Worm (Caenorhabditis elegans) whole organism, L3 larva: ENCODE measurements around the gene F33G12.3.

Source experiments
- R02D3.7 ChIP-seq: fragments of 150-350 bp; optimal IDR thresholded peaks from 2 replicates; lab custom pipeline; 2014; ENCODE audit warnings: missing biosample characterization, missing genetic modification characterization
- ZK546.5 ChIP-seq: sonication (generic microtip); optimal IDR thresholded peaks from 2 replicates; lab custom pipeline; 2017; ENCODE audit warnings: missing biosample characterization, missing genetic modification characterization
- aly-2 ChIP-seq: fragments of 150-350 bp; optimal IDR thresholded peaks from 2 replicates; lab custom pipeline; 2014; ENCODE audit warnings: missing biosample characterization, missing genetic modification characterization
- ama-1 ChIP-seq: fragments of 150-350 bp; optimal IDR thresholded peaks from 2 replicates; lab custom pipeline; 2018
- ceh-16 ChIP-seq: sonication (generic microtip); optimal IDR thresholded peaks from 2 replicates; lab custom pipeline; 2017; ENCODE audit warnings: missing biosample characterization, missing genetic modification characterization
- ceh-28 ChIP-seq: fragments of 150-350 bp; optimal IDR thresholded peaks from 2 replicates; lab custom pipeline; 2014; ENCODE audit warnings: missing biosample characterization, missing genetic modification reagents, missing genetic modification characterization
- ceh-82 ChIP-seq: fragments of 150-350 bp; optimal IDR thresholded peaks from 2 replicates; lab custom pipeline; 2014; ENCODE audit warnings: missing biosample characterization, missing genetic modification characterization
- ceh-9 ChIP-seq: sonication (generic microtip); optimal IDR thresholded peaks from 2 replicates; lab custom pipeline; 2018; ENCODE audit warnings: missing biosample characterization, missing genetic modification characterization
- daf-12 ChIP-seq: fragments of 150-350 bp; optimal IDR thresholded peaks from 2 replicates; lab custom pipeline; 2014; ENCODE audit warnings: missing biosample characterization, missing genetic modification reagents, missing genetic modification characterization
- egl-27 ChIP-seq: sonication (generic microtip); optimal IDR thresholded peaks from 4 replicates; lab custom pipeline; 2017; ENCODE audit warnings: missing biosample characterization, missing genetic modification reagents, missing genetic modification characterization
- elt-1 ChIP-seq: fragments of 150-350 bp; optimal IDR thresholded peaks from 2 replicates; lab custom pipeline; 2014; ENCODE audit warnings: missing biosample characterization, missing genetic modification characterization
- elt-2 ChIP-seq: sonication (generic microtip); optimal IDR thresholded peaks from 2 replicates; lab custom pipeline; 2016; ENCODE audit warnings: missing genetic modification reagents, mild to moderate bottlenecking, missing genetic modification characterization, missing compliant biosample characterization
- elt-3 ChIP-seq, 3 experiments: fragments of 150-350 bp in 1 of 3; sonication (generic microtip) in 2 of 3; optimal IDR thresholded peaks; 2 replicates in 2 of 3; 4 replicates in 1 of 3; lab custom pipeline; 2014 to 2017; ENCODE audit warnings: missing biosample characterization in 3 of 3, missing genetic modification characterization in 3 of 3
- eor-1 ChIP-seq, 2 experiments: fragments of 150-350 bp; optimal IDR thresholded peaks; 2 replicates each; lab custom pipeline; 2014 to 2018; ENCODE audit warnings: missing biosample characterization in 2 of 2, missing genetic modification characterization in 2 of 2
- fkh-10 ChIP-seq: sonication (generic microtip); optimal IDR thresholded peaks from 2 replicates; lab custom pipeline; 2017; ENCODE audit warnings: missing biosample characterization, missing genetic modification reagents, missing genetic modification characterization
- fkh-2 ChIP-seq: fragments of 150-350 bp; optimal IDR thresholded peaks from 2 replicates; lab custom pipeline; 2014; ENCODE audit warnings: missing biosample characterization, missing genetic modification reagents, missing genetic modification characterization
- fos-1 ChIP-seq: fragments of 150-350 bp; optimal IDR thresholded peaks from 2 replicates; lab custom pipeline; 2014; ENCODE audit warnings: missing biosample characterization, missing genetic modification characterization
- hmg-11 ChIP-seq: sonication (generic microtip); optimal IDR thresholded peaks from 2 replicates; lab custom pipeline; 2016; ENCODE audit warnings: missing genetic modification characterization, missing compliant biosample characterization
- jun-1 ChIP-seq: fragments of 150-350 bp; optimal IDR thresholded peaks from 2 replicates; lab custom pipeline; 2014; ENCODE audit warnings: missing biosample characterization, missing genetic modification reagents, missing genetic modification characterization
- lin-15B ChIP-seq: fragments of 150-350 bp; optimal IDR thresholded peaks from 2 replicates; lab custom pipeline; 2014; ENCODE audit warnings: missing biosample characterization, missing genetic modification characterization
- lin-39 ChIP-seq: fragments of 150-350 bp; optimal IDR thresholded peaks from 2 replicates; lab custom pipeline; 2018; ENCODE audit warnings: missing biosample characterization, missing genetic modification reagents, missing genetic modification characterization
- lsy-12 ChIP-seq: sonication (generic microtip); optimal IDR thresholded peaks from 2 replicates; lab custom pipeline; 2016; ENCODE audit warnings: mild to moderate bottlenecking, missing genetic modification characterization, missing compliant biosample characterization
- mdl-1 ChIP-seq: fragments of 150-350 bp; optimal IDR thresholded peaks from 2 replicates; lab custom pipeline; 2014; ENCODE audit warnings: missing biosample characterization, missing genetic modification characterization
- nfya-1 ChIP-seq: sonication (generic microtip); optimal IDR thresholded peaks from 2 replicates; lab custom pipeline; 2017; ENCODE audit warnings: missing genetic modification characterization, mild to moderate bottlenecking, missing compliant biosample characterization, antibody characterized with exemption, moderate library complexity; ENCODE audit not compliant: insufficient read depth
- nhr-11 ChIP-seq: fragments of 150-350 bp; optimal IDR thresholded peaks from 2 replicates; lab custom pipeline; 2014; ENCODE audit warnings: missing biosample characterization, missing genetic modification characterization
- nhr-12 ChIP-seq: fragments of 150-350 bp; optimal IDR thresholded peaks from 2 replicates; lab custom pipeline; 2014; ENCODE audit warnings: missing biosample characterization, missing genetic modification characterization
- nhr-23 ChIP-seq: fragments of 150-350 bp; optimal IDR thresholded peaks from 2 replicates; lab custom pipeline; 2014; ENCODE audit warnings: missing biosample characterization, missing genetic modification reagents, missing genetic modification characterization
- nhr-237 ChIP-seq: fragments of 150-350 bp; optimal IDR thresholded peaks from 2 replicates; lab custom pipeline; 2014; ENCODE audit warnings: missing biosample characterization, missing genetic modification characterization
- nhr-25 ChIP-seq: sonication (generic microtip); optimal IDR thresholded peaks from 2 replicates; lab custom pipeline; 2017; ENCODE audit warnings: missing biosample characterization, missing genetic modification characterization
- nhr-28 ChIP-seq: fragments of 150-350 bp; optimal IDR thresholded peaks from 2 replicates; lab custom pipeline; 2014; ENCODE audit warnings: missing biosample characterization, missing genetic modification characterization
- nhr-43 ChIP-seq: sonication (generic microtip); optimal IDR thresholded peaks from 2 replicates; lab custom pipeline; 2016; ENCODE audit warnings: mild to moderate bottlenecking, missing genetic modification characterization, missing compliant biosample characterization; ENCODE audit not compliant: poor library complexity, severe bottlenecking
- nhr-67 ChIP-seq: fragments of 150-350 bp; optimal IDR thresholded peaks from 2 replicates; lab custom pipeline; 2014; ENCODE audit warnings: missing biosample characterization, missing genetic modification characterization
- nhr-76 ChIP-seq: fragments of 150-350 bp; sonication (generic microtip); optimal IDR thresholded peaks from 5 replicates; lab custom pipeline; 2014; ENCODE audit warnings: missing biosample characterization, missing genetic modification characterization
- nhr-77 ChIP-seq: fragments of 150-350 bp; optimal IDR thresholded peaks from 2 replicates; lab custom pipeline; 2014; ENCODE audit warnings: missing biosample characterization, missing genetic modification characterization
- pha-4 ChIP-seq: fragments of 150-350 bp; optimal IDR thresholded peaks from 2 replicates; lab custom pipeline; 2014; ENCODE audit warnings: missing biosample characterization, missing genetic modification reagents, missing genetic modification characterization
- pqm-1 ChIP-seq: fragments of 150-350 bp; optimal IDR thresholded peaks from 2 replicates; lab custom pipeline; 2017; ENCODE audit warnings: missing biosample characterization, missing genetic modification characterization, inconsistent platforms
- sea-2 ChIP-seq: fragments of 150-350 bp; sonication (generic microtip); optimal IDR thresholded peaks from 4 replicates; lab custom pipeline; 2014; ENCODE audit warnings: missing biosample characterization, missing genetic modification reagents, missing genetic modification characterization
- skn-1 ChIP-seq: fragments of 150-350 bp; optimal IDR thresholded peaks from 2 replicates; lab custom pipeline; 2014; ENCODE audit warnings: missing biosample characterization, missing genetic modification characterization
- snpc-4 ChIP-seq: fragments of 150-350 bp; optimal IDR thresholded peaks from 2 replicates; lab custom pipeline; 2014; ENCODE audit warnings: missing biosample characterization, missing genetic modification characterization
- tbx-2 ChIP-seq: sonication (generic microtip); optimal IDR thresholded peaks from 2 replicates; lab custom pipeline; 2016; ENCODE audit warnings: mild to moderate bottlenecking, missing genetic modification characterization, missing compliant biosample characterization
- unc-39 ChIP-seq: sonication (generic microtip); optimal IDR thresholded peaks from 4 replicates; lab custom pipeline; 2017; ENCODE audit warnings: missing biosample characterization, missing genetic modification characterization
- unc-62 ChIP-seq: fragments of 150-350 bp; sonication (generic microtip); optimal IDR thresholded peaks from 4 replicates; lab custom pipeline; 2014; ENCODE audit warnings: missing biosample characterization, missing genetic modification reagents, missing genetic modification characterization
- zag-1 ChIP-seq: fragments of 150-350 bp; optimal IDR thresholded peaks from 2 replicates; lab custom pipeline; 2014; ENCODE audit warnings: missing biosample characterization, missing genetic modification characterization
- ztf-11 ChIP-seq: fragments of 150-350 bp; optimal IDR thresholded peaks from 2 replicates; lab custom pipeline; 2014; ENCODE audit warnings: missing biosample characterization, missing genetic modification characterization
- ztf-4 ChIP-seq: fragments of 150-350 bp; optimal IDR thresholded peaks from 2 replicates; lab custom pipeline; 2014; ENCODE audit warnings: missing biosample characterization, missing genetic modification characterization

The F33G12.3 gene

DNA sequence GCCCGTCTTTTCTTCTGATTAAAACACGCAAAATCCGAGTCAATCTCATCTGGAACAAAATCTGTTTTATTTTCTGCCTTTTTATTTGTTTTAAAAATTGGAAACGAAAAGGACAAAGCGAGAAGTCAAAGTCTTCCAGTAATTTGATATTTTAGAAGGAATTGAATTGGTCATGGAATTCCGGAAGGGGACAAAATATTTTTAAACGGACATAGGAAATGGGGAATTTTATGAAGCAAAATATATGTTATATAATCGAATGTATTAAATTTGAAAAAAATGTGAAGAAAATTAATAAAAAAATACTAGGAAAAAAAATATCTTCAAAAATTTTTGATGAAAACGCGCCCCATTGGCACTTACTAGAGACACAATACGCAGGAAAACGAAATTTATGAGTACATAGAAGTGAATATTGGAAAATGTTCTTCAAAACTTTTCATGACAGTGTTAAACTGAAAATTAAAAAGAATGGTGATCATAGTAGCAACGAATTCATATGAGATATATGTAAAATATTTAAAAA is 6.9 kb upstream of the F33G12.3 start, which contains the start of gene F33G12.7:
Gene F33G12.7 (minus strand): TSS at position 51 of the 526 bp plus-strand sequence.
- TF ChIP-seq pha-4 (peak; percentile 5), ZK546.5 (tag; lab: Kevin White, UChicago) (no peak)

DNA sequence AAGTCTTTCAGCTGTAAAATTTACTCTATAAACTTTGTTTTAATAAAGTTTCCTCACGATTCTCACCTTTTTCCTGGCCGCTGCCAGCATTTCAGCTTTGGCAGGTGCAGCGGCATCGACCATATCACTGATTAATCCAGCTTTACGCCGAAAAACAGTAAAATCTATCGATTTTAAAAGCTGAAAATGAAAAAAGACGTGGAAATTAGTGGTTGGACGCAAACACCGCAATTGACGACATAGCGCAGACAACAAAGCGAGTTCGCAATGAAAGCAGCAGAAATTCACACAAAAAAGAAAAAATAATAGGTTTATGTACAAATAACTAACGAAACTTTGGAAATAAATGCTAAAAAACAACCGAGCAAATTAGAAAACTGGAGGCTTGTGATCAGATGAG is 6.1 kb upstream of the F33G12.3 start, which contains the start of gene golg-2:
Gene golg-2 (minus strand): TSS at position 180 of the 400 bp plus-strand sequence.
- TF ChIP-seq pha-4, result peak; percentile 37
- peak; percentile 17 for TF ChIP-seq nfya-1 (tag; lab: Kevin White, UChicago)
- TF ChIP-seq unc-62 (GFP tag; lab: Kevin White, UChicago), result no peak
- TF ChIP-seq elt-2 (tag; lab: Kevin White, UChicago), result peak; percentile 48
- no peak for TF ChIP-seq elt-3 (tag; optimal IDR thresholded peaks at IDR 0.05; lab: Kevin White, UChicago)
- no peak for TF ChIP-seq elt-1 (tag; lab: Kevin White, UChicago)
- no peak for TF ChIP-seq zag-1 (tag; lab: Kevin White, UChicago)
- TF ChIP-seq ama-1 (lab: Kevin White, UChicago), result peak; percentile 47
- no peak for TF ChIP-seq nhr-77 (tag; lab: Kevin White, UChicago)
- peak; percentile 20 for TF ChIP-seq hmg-11

DNA sequence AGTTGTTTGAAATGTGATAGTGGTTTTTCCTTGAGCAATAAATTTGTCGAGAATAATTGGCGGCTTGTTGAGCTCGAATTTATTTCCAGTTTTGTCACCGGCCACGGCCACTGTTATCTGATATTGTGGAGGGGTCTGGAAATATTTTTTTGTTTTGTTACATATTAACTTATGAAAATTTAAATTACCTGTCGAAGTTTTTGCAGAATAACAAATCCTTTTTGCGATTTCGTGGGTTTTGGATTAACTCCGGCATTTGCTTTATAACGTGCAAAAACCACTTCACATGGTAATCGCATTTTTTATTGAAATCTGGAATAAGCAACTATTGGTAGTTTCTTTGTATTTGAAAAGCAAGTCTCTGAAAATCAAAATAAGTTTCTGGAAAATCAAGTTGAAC is 2.3 kb upstream of the F33G12.3 start, which contains the start of gene lrr-1:
Gene lrr-1 (minus strand): TSS at position 312 of the 400 bp plus-strand sequence.
- TF ChIP-seq elt-2 (tag; lab: Kevin White, UChicago), result peak; percentile 32
- TF ChIP-seq nhr-77 (tag; lab: Kevin White, UChicago), result peak; percentile 12
- no peak for TF ChIP-seq ceh-16 (tag; lab: Kevin White, UChicago)

DNA sequence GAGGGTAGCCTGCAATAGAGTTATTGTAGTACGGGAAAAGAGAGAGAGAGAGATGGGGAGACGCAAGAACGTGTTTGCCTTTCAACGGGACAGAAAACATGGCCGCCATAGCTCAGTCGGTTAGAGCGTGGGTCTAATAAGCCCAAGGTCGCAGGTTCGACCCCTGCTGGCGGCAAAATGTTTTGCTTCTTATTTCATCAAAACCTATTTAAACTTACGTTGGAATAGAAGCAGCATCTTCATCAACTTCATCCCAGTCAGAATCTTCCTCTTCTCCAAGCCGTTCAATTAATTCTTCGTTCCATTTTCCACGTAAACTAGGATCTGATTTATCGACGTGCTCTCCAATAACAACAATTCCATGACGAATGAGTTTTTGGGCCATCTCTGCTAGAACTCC is 1.2 kb downstream of the F33G12.3 start:
- TF ChIP-seq ZK546.5 (tag; lab: Kevin White, UChicago) (no peak), nhr-237 (tag; lab: Kevin White, UChicago) (no peak), nhr-77 (tag; lab: Kevin White, UChicago) (no peak), R02D3.7 (tag; lab: Kevin White, UChicago) (peak; percentile 29), mdl-1 (tag; lab: Kevin White, UChicago) (no peak), egl-27 (tag; lab: Kevin White, UChicago) (peak; percentile 46), fkh-10 (GFP tag; lab: Kevin White, UChicago) (no peak), pha-4 (peak; percentile 38), skn-1 (tag; lab: Kevin White, UChicago) (no peak), zag-1 (tag; lab: Kevin White, UChicago) (no peak), hmg-11 (peak; percentile 89), nfya-1 (tag; lab: Kevin White, UChicago) (peak; percentile 57), snpc-4 (tag; lab: Kevin White, UChicago) (peak; percentile 30), unc-62 (GFP tag; lab: Kevin White, UChicago) (no peak), ztf-11 (tag; lab: Kevin White, UChicago) (no peak), ceh-9 (tag; lab: Kevin White, UChicago) (no peak), nhr-28 (tag; lab: Kevin White, UChicago) (no peak), elt-2 (tag; lab: Kevin White, UChicago) (peak; percentile 87), lin-39 (tag; lab: Kevin White, UChicago) (peak; percentile 58), jun-1 (tag; lab: Kevin White, UChicago) (peak; percentile 35), fos-1 (tag; lab: Kevin White, UChicago) (no peak), lsy-12 (tag; lab: Kevin White, UChicago) (peak; percentile 73), daf-12 (tag; lab: Kevin White, UChicago) (no peak), ceh-28 (tag; lab: Kevin White, UChicago) (no peak), nhr-67 (tag; lab: Kevin White, UChicago) (no peak), ceh-16 (tag; lab: Kevin White, UChicago) (no peak), elt-3 (tag; optimal IDR thresholded peaks at IDR 0.05; lab: Kevin White, UChicago) (no peak), nhr-23 (no peak), tbx-2 (tag; lab: Kevin White, UChicago) (peak; percentile 19), nhr-11 (tag; lab: Kevin White, UChicago) (no peak), nhr-43 (tag; lab: Kevin White, UChicago) (peak; percentile 63), unc-39 (tag; lab: Kevin White, UChicago) (no peak), fkh-2 (tag; lab: Kevin White, UChicago) (no peak), sea-2 (GFP tag; lab: Kevin White, UChicago) (no peak), nhr-76 (tag; lab: Kevin White, UChicago) (no peak), ceh-82 (peak; percentile 29), nhr-25 (tag; lab: Kevin White, UChicago) (peak; percentile 40), eor-1 (tag; optimal IDR thresholded peaks at IDR 0.05; lab: Kevin White, UChicago) (no peak), lin-15B (peak; percentile 34), pqm-1 (tag; lab: Kevin White, UChicago) (peak; percentile 17), aly-2 (tag; lab: Kevin White, UChicago) (no peak), nhr-12 (tag; lab: Kevin White, UChicago) (no peak), ztf-4 (tag; lab: Kevin White, UChicago) (no peak), ama-1 (lab: Kevin White, UChicago) (no peak)
